Worm (Caenorhabditis elegans) whole organism, midembryonic: ENCODE data around the gene T02C1.1.

Experiments
- T22C8.4 ChIP-seq: fragments of 200-800 bp; sonication (Bioruptor generic); IDR thresholded peaks from 2 replicates; pipeline ENCODE4 v1.3.6; 2022; ENCODE audit warnings: missing genetic modification characterization, missing compliant biosample characterization
- cog-1 ChIP-seq: sonication (generic microtip); optimal IDR thresholded peaks from 2 replicates; lab custom pipeline; 2016; ENCODE audit warnings: missing genetic modification characterization, missing compliant biosample characterization
- flt-1 ChIP-seq: fragments of 200-800 bp; sonication (Bioruptor generic); IDR thresholded peaks from 2 replicates; pipeline ENCODE4 v1.3.6; 2022; ENCODE audit warnings: missing genetic modification characterization, missing compliant biosample characterization
- klf-2 ChIP-seq: fragments of 200-800 bp; sonication (Bioruptor generic); conservative IDR thresholded peaks from 2 replicates; pipeline ENCODE4 v1.3.6; 2022; ENCODE audit warnings: missing genetic modification reagents, missing genetic modification characterization, missing compliant biosample characterization
- med-1 ChIP-seq: sonication (generic microtip); optimal IDR thresholded peaks from 2 replicates; lab custom pipeline; 2017; ENCODE audit warnings: missing genetic modification characterization, mild to moderate bottlenecking, missing compliant biosample characterization, antibody characterized with exemption, missing genetic modification reagents; ENCODE audit not compliant: insufficient read depth
- ref-1 ChIP-seq: fragments of 200-800 bp; sonication (Bioruptor generic); conservative IDR thresholded peaks from 2 replicates; pipeline ENCODE4 v1.3.6; 2022; ENCODE audit warnings: missing genetic modification reagents, missing genetic modification characterization, missing compliant biosample characterization
- tab-1 ChIP-seq: fragments of 200-800 bp; sonication (Bioruptor generic); IDR thresholded peaks from 2 replicates; pipeline ENCODE4 v1.3.6; 2022; ENCODE audit warnings: missing genetic modification characterization, missing compliant biosample characterization
- ztf-23 ChIP-seq: fragments of 200-800 bp; sonication (Bioruptor generic); IDR thresholded peaks from 2 replicates; pipeline ENCODE4 v1.3.6; 2022; ENCODE audit warnings: missing genetic modification reagents, missing genetic modification characterization, missing compliant biosample characterization
- ztf-29 ChIP-seq: fragments of 200-800 bp; sonication (Bioruptor generic); IDR thresholded peaks from 2 replicates; pipeline ENCODE4 v1.3.6; 2022; ENCODE audit warnings: missing genetic modification reagents, missing genetic modification characterization, missing compliant biosample characterization

The T02C1.1 gene

DNA sequence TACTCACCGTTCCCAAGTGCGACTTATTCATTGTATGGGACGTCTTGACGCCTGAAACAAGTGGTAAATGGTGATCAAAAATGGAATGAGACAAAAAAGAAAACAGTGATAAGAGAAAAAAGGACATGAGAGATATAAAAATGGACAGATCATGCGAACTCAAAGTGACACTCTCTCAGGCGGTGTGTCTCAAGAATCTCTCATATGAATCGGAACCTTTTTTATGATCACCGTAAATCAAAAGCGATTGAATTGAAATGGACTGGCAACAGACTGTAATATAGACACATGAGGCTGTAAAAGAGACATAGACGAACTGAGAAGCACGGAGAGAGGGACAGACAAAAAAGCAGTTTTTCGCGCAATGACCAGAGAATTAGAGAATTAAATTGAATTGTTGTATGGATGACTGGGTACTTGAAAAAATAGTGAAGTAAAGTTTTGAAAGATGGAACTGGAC, 21.7 kb downstream of the T02C1.1 start, which contains the start of gene clip-1:
Gene clip-1 (minus strand): TSS at position 51 of the 460 bp plus-strand sequence.
- TF ChIP-seq klf-2 (no peak), ztf-29 (GFP tag; lab: Robert Waterston, UW) (no peak), ref-1 (GFP tag; lab: Robert Waterston, UW) (no peak), T22C8.4 (GFP tag; lab: Robert Waterston, UW) (no peak), ztf-23 (GFP tag; lab: Robert Waterston, UW) (no peak), flt-1 (no peak), cog-1 (no peak), tab-1 (no peak), med-1 (GFP tag; lab: Kevin White, UChicago) (no peak)

DNA sequence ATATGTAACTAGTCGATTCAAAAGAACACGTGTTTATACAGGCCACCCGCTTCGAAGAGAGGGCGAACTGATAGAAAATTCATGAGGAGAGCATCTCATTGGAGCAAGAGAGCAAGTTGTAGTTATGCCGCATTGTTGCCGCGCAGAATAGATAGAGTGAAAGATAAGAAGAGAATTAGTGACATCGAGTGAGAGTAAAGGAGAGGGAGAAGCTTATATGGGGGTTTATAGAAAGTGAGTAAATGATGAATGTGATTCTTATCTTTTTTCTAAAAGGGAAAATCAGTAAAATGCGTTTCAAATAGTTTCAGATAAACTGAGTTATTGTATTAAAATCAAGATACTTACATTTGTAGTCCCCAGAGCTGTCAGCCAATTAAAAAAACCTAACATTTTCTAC, 22.9 kb downstream of the T02C1.1 start:
- TF ChIP-seq ref-1 (GFP tag; lab: Robert Waterston, UW) (no peak), med-1 (GFP tag; lab: Kevin White, UChicago) (no peak), ztf-29 (GFP tag; lab: Robert Waterston, UW) (no peak), ztf-23 (GFP tag; lab: Robert Waterston, UW) (no peak), tab-1 (no peak), cog-1 (no peak), klf-2 (no peak), flt-1 (no peak), T22C8.4 (GFP tag; lab: Robert Waterston, UW) (no peak)

DNA sequence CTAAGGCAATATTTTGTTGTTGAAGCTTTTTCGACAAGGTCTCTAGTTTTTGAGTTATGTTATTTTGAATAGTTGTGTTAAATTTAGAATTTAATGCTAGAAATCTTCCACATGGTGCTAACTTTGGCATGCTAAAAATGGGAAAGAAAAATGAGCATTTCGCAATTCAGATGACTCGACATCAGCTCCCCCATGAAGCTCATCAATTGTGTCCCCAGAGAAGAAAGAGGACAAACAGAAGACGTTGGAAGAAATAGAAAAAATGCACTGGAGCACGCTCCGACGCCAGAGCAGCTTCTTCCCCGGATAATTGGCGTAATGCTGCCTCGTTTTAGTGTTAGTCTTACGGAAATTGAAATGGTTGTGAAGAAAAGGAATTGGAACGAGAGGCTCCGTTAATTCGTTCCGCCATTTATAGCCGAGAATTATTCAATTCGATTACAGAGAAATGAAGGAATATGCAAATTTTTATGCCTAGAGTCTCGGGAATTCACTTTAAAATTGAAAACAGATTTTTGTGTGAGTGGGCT, 24.1 kb downstream of the T02C1.1 start:
- TF ChIP-seq flt-1 (no peak), T22C8.4 (GFP tag; lab: Robert Waterston, UW) (no peak), ref-1 (GFP tag; lab: Robert Waterston, UW) (no peak), klf-2 (no peak), tab-1 (no peak), med-1 (GFP tag; lab: Kevin White, UChicago) (no peak), ztf-29 (GFP tag; lab: Robert Waterston, UW) (no peak), ztf-23 (GFP tag; lab: Robert Waterston, UW) (no peak), cog-1 (no peak)

DNA sequence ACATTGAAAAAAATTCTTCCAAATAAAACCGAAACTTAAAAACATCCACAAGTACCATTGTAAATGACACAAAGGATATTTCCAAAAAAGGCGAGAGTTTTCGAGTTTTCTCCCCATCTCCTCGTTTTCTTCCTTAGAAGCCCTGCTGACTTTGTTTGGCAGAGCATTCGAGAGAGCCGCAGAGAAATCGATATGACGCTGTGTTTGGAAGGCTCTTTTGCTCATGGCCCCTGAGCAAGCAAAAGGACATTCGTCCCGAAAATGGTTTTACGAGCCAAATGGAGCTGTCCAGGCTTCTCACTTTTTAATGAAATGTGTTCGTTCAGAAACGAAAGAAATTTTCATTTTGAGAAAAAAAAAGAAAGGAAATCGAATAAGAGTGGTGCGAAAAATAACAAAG, 24.8 kb downstream of the T02C1.1 start:
- no peak for TF ChIP-seq ref-1 (GFP tag; lab: Robert Waterston, UW)
- no peak for TF ChIP-seq med-1 (GFP tag; lab: Kevin White, UChicago)
- no peak for TF ChIP-seq ztf-23 (GFP tag; lab: Robert Waterston, UW)
- no peak for TF ChIP-seq klf-2
- no peak for TF ChIP-seq ztf-29 (GFP tag; lab: Robert Waterston, UW)
- no peak for TF ChIP-seq T22C8.4 (GFP tag; lab: Robert Waterston, UW)
- no peak for TF ChIP-seq tab-1
- no peak for TF ChIP-seq flt-1
- TF ChIP-seq cog-1: no peak

DNA sequence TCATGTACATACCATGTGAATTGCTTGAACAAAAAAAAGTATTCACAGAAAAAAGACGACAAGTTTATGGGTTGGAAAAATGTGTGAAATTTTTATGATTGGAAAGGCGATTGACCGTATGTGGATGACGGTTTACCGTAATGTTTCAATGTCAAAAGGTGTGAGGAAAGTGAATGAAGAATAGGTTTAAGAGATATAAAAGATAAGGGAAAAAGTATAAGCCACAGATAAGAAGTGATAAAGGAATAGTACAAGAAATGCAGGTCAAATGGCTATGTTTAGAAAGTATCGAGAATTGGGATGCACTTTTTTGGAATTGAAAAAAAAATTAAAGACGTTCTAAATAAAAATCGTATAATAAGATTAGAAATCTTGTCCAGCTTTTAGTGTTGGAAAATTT, 30.5 kb downstream of the T02C1.1 start:
- no peak for TF ChIP-seq T22C8.4 (GFP tag; lab: Robert Waterston, UW)
- no peak for TF ChIP-seq flt-1
- TF ChIP-seq ztf-23 (GFP tag; lab: Robert Waterston, UW): no peak
- no peak for TF ChIP-seq med-1 (GFP tag; lab: Kevin White, UChicago)
- no peak for TF ChIP-seq tab-1
- TF ChIP-seq klf-2: no peak
- TF ChIP-seq ztf-29 (GFP tag; lab: Robert Waterston, UW): no peak
- no peak for TF ChIP-seq cog-1
- TF ChIP-seq ref-1 (GFP tag; lab: Robert Waterston, UW): no peak

DNA sequence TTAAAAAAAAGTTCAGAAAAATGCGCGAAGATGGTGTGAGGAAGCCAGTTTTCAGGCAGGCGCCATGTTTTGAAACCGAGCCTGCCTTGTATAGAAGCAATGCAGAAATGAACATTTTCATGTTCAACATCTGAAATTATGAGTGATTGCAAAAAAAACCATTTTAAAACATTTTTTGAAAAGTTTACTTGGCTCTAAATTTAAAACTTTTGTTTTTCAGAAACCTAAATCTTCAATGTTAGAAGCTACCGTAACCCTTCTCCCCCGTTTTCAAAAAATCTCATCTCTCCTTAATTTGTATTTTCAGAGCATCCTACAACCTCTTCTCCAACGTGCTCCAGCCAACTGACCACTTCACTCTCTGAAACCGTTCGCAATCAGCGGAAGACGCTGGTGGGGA, 34.2 kb downstream of the T02C1.1 start, which contains the start of gene fozi-1:
Gene fozi-1 (plus strand): TSS at position 301 of the 400 bp plus-strand sequence.
- TF ChIP-seq klf-2 (no peak), T22C8.4 (GFP tag; lab: Robert Waterston, UW) (no peak), ztf-29 (GFP tag; lab: Robert Waterston, UW) (no peak)

DNA sequence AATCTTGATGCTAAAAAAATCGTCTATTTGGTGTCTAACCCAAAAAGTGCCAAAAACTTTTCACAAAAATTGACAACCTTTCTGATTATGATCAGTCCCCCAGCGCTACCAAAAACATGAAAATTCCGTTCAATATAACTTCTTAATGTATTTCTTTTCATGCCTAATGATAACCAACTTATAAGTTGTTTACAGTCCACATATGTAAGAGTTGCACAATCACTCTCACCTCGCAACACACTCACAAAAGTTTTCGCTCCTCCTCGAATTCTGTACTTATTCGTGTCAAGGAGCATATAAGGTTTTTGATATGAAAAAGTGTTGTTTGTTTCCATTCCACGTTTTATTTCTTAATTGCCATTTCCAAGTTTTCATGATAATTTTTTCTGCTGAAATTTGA, 41.2 kb downstream of the T02C1.1 start:
- no peak for TF ChIP-seq klf-2
- no peak for TF ChIP-seq cog-1
- TF ChIP-seq ref-1 (GFP tag; lab: Robert Waterston, UW): no peak
- TF ChIP-seq T22C8.4 (GFP tag; lab: Robert Waterston, UW): no peak
- no peak for TF ChIP-seq ztf-23 (GFP tag; lab: Robert Waterston, UW)
- no peak for TF ChIP-seq tab-1
- no peak for TF ChIP-seq med-1 (GFP tag; lab: Kevin White, UChicago)
- TF ChIP-seq flt-1: no peak
- no peak for TF ChIP-seq ztf-29 (GFP tag; lab: Robert Waterston, UW)

DNA sequence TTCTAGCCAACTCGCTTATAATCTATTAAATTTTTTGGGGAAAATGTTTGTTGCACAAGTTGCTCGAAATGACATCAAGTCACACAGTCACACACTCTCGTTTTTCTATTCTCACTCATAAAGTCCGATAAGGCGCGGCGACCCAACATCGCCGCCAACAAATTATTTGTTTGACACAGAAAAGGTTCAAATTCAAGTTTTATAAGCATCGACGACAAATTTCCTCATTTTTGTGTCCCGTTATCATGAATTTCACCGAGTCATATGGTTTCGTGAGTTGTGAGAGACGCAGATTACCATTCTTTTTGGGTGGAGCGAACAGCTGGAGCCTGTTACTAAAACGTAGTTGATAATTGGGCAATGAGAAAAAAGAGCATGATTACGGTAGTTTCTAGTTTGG, 42.5 kb downstream of the T02C1.1 start:
- TF ChIP-seq tab-1: no peak
- no peak for TF ChIP-seq klf-2
- no peak for TF ChIP-seq ref-1 (GFP tag; lab: Robert Waterston, UW)
- TF ChIP-seq ztf-23 (GFP tag; lab: Robert Waterston, UW): no peak
- no peak for TF ChIP-seq flt-1

DNA sequence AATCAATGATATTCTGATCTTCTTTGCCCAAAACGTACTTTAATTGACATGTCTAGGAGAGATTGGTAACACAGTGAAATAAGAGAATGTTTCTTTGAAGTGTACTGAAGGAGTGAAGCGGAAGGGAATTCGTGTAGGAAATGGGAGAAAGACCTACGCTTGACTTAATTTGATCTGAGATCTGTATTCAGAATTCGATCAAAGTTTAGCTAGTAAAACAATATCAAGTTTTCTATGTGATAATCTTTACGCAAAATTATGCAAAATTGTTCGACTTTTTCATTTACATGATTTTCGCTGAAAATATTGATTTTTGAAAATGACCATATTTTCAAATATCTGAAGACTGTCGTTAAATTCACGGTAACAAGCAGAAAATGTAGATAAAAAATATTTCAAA, 50.0 kb downstream of the T02C1.1 start, which contains the start of gene K01B6.4:
Gene K01B6.4 (minus strand): TSS at position 101 of the 400 bp plus-strand sequence.
- TF ChIP-seq tab-1 (no peak), flt-1 (no peak), med-1 (GFP tag; lab: Kevin White, UChicago) (no peak)
